Fruit fly (Drosophila melanogaster): ENCODE measurements around the gene Sr-CIV.

The Sr-CIV gene

dm6 chr2L:3566532-3566931, 42.7 kb upstream of the Sr-CIV start (continued):
- TF ChIP-seq inv (GFP tag; IDR thresholded peaks at IDR 0.05; ENCODE audit: partially characterized antibody) (no peak), MTF-1 (GFP tag; optimal IDR thresholded peaks at IDR 0.05; ENCODE audit: borderline replicate concordance) (no peak), Ptx1 (GFP tag; IDR thresholded peaks at IDR 0.05) (peak; percentile 32; the same call in 1 of the 2 replicates), insv (GFP tag; optimal IDR thresholded peaks at IDR 0.05) (no peak), dmrt99B (tag; optimal IDR thresholded peaks at IDR 0.05) (peak; percentile 30), CG9215 (GFP tag; IDR thresholded peaks at IDR 0.05) (peak; percentile 20; the same call in 1 of the 2 replicates), amos (GFP tag; IDR thresholded peaks at IDR 0.05; ENCODE audit: partially characterized antibody) (no peak), CG6272 (GFP tag; IDR thresholded peaks at IDR 0.05) (no peak), Dp (GFP tag; optimal IDR thresholded peaks at IDR 0.05) (no peak), unc-4 (GFP tag; IDR thresholded peaks at IDR 0.05; ENCODE audit: partially characterized antibody) (no peak), CG31388 (GFP tag; optimal IDR thresholded peaks at IDR 0.05) (no peak), Rfx (GFP tag; IDR thresholded peaks at IDR 0.05) (no peak), HmgD (GFP tag; optimal IDR thresholded peaks at IDR 0.05) (no peak), CG10959 (GFP tag; IDR thresholded peaks at IDR 0.05) (peak; percentile 54; the same call in 1 of the 2 replicates), CG7556 (GFP tag; optimal IDR thresholded peaks at IDR 0.05) (no peak), CG6791 (GFP tag; IDR thresholded peaks at IDR 0.05; ENCODE audit: partially characterized antibody) (no peak), CG15479 (GFP tag; optimal IDR thresholded peaks at IDR 0.05) (no peak), Oli (tag; optimal IDR thresholded peaks at IDR 0.05) (peak; percentile 25), hkb (optimal IDR thresholded peaks at IDR 0.05) (no peak), hkb (GFP tag; IDR thresholded peaks at IDR 0.05) (no peak), BEAF-32 (GFP tag; optimal IDR thresholded peaks at IDR 0.05) (no peak), aop (GFP tag; IDR thresholded peaks at IDR 0.05) (no peak), Sox102F (GFP tag; optimal IDR thresholded peaks at IDR 0.05) (no peak), bbx (GFP tag; IDR thresholded peaks at IDR 0.05; ENCODE audit: partially characterized antibody) (no peak), Fer1 (GFP tag; optimal IDR thresholded peaks at IDR 0.05) (no peak), CG18764 (GFP tag; optimal IDR thresholded peaks at IDR 0.05) (peak; percentile 23), NfI (GFP tag; optimal IDR thresholded peaks at IDR 0.05) (peak; percentile 11), ssp (GFP tag; IDR thresholded peaks at IDR 0.05) (no peak), hth (optimal IDR thresholded peaks at IDR 0.05) (no peak), maf-S (GFP tag; optimal IDR thresholded peaks at IDR 0.05) (no peak), CG31441 (GFP tag; IDR thresholded peaks at IDR 0.05) (peak; percentile 60), Chrac-16 (GFP tag; optimal IDR thresholded peaks at IDR 0.05) (peak; percentile 43), nerfin-2 (GFP tag; IDR thresholded peaks at IDR 0.05; ENCODE audit: partially characterized antibody) (no peak), ATbp (GFP tag; optimal IDR thresholded peaks at IDR 0.05) (no peak), CG3838 (GFP tag; optimal IDR thresholded peaks at IDR 0.05) (no peak), CG8089 (GFP tag; optimal IDR thresholded peaks at IDR 0.05) (peak; percentile 13), CG7928 (GFP tag; optimal IDR thresholded peaks at IDR 0.05) (no peak), CG1647 (GFP tag; optimal IDR thresholded peaks at IDR 0.05) (no peak), zen (tag; optimal IDR thresholded peaks at IDR 0.05) (peak; percentile 45), Xrp1 (GFP tag; IDR thresholded peaks at IDR 0.05) (peak; percentile 71), ind (GFP tag; optimal IDR thresholded peaks at IDR 0.05) (peak; percentile 5), CG8924 (tag; optimal IDR thresholded peaks at IDR 0.05) (peak; percentile 8), Spps (tag; optimal IDR thresholded peaks at IDR 0.05) (peak; percentile 31), CG4707 (GFP tag; optimal IDR thresholded peaks at IDR 0.05) (no peak), Blimp-1 (GFP tag; optimal IDR thresholded peaks at IDR 0.05) (peak; percentile 52), CG4360 (GFP tag; IDR thresholded peaks at IDR 0.05) (no peak), CG7372 (GFP tag; IDR thresholded peaks at IDR 0.05) (no peak), CG4820 (GFP tag; optimal IDR thresholded peaks at IDR 0.05) (peak; percentile 41), CG9727 (GFP tag; optimal IDR thresholded peaks at IDR 0.05) (peak; percentile 54), CG13624 (GFP tag; optimal IDR thresholded peaks at IDR 0.05) (no peak), yki (optimal IDR thresholded peaks at IDR 0.05) (no peak), Camta (GFP tag; optimal IDR thresholded peaks at IDR 0.05) (no peak)

Measured in whole organism, embryonic.